Worm (Caenorhabditis elegans) whole organism, L4 larva: Measurements from ENCODE around the gene cst-1.

ENCODE experiments used
- R02D3.7 ChIP-seq: fragments of 150-350 bp; sonication (generic microtip); optimal IDR thresholded peaks from 3 replicates; lab custom pipeline; 2014; ENCODE audit warnings: missing biosample characterization, missing genetic modification characterization
- ceh-82 ChIP-seq: sonication (generic microtip); optimal IDR thresholded peaks from 2 replicates; lab custom pipeline; 2017; ENCODE audit warnings: missing biosample characterization, missing genetic modification characterization
- mdt-29 ChIP-seq: fragments of 200-800 bp; sonication (Bioruptor generic); IDR thresholded peaks from 2 replicates; pipeline ENCODE4 v1.3.6; 2022; ENCODE audit warnings: missing genetic modification reagents, missing genetic modification characterization, missing compliant biosample characterization
- nhr-76 ChIP-seq: fragments of 150-350 bp; optimal IDR thresholded peaks from 2 replicates; lab custom pipeline; 2014; ENCODE audit warnings: missing biosample characterization, missing genetic modification characterization
- snpc-4 ChIP-seq: fragments of 150-350 bp; optimal IDR thresholded peaks from 2 replicates; lab custom pipeline; 2014; ENCODE audit warnings: missing biosample characterization, missing genetic modification characterization
- zag-1 ChIP-seq: fragments of 150-350 bp; optimal IDR thresholded peaks from 2 replicates; lab custom pipeline; 2014; ENCODE audit warnings: missing biosample characterization, missing genetic modification characterization

- TF ChIP-seq nhr-76 (tag; lab: Kevin White, UChicago) (no peak), mdt-29 (GFP tag; lab: Robert Waterston, UW) (no peak), ceh-82 (no peak), zag-1 (tag; lab: Kevin White, UChicago) (no peak), R02D3.7 (tag; lab: Kevin White, UChicago) (no peak), snpc-4 (tag; lab: Kevin White, UChicago) (no peak)
Measured at ce11 chrX:4320563-4320962, 18.9 kb upstream of the cst-1 start, which contains the start of gene dop-6.
